Worm (Caenorhabditis elegans) whole organism, L2 larva: ENCODE measurements around the gene epg-9.
A peak's percentile ranks its signal among the peaks of the same experiment; 100 is the strongest.

Experiments
- C34F6.9 ChIP-seq: fragments of 150-350 bp; optimal IDR thresholded peaks from 2 replicates; lab custom pipeline; 2014; ENCODE audit warnings: missing biosample characterization, missing genetic modification characterization
- F13H6.1 ChIP-seq: sonication (generic microtip); optimal IDR thresholded peaks from 2 replicates; lab custom pipeline; 2016; ENCODE audit warnings: missing genetic modification characterization, missing compliant biosample characterization
- R02D3.7 ChIP-seq: fragments of 150-350 bp; optimal IDR thresholded peaks from 2 replicates; lab custom pipeline; 2014; ENCODE audit warnings: missing biosample characterization, missing genetic modification characterization
- Y55F3AM.14 ChIP-seq: fragments of 200-800 bp; sonication (Bioruptor generic); optimal IDR thresholded peaks from 2 replicates; lab custom pipeline; 2018; ENCODE audit warnings: mild to moderate bottlenecking, missing genetic modification characterization, missing compliant biosample characterization
- alr-1 ChIP-seq: fragments of 150-350 bp; optimal IDR thresholded peaks from 2 replicates; lab custom pipeline; 2014; ENCODE audit warnings: missing biosample characterization, missing genetic modification characterization
- aly-2 ChIP-seq: fragments of 150-350 bp; optimal IDR thresholded peaks from 2 replicates; lab custom pipeline; 2014; ENCODE audit warnings: missing biosample characterization, missing genetic modification characterization
- ama-1 ChIP-seq: fragments of 150-350 bp; optimal IDR thresholded peaks from 2 replicates; lab custom pipeline; 2018; ENCODE audit warnings: inconsistent platforms
- ceh-16 ChIP-seq: fragments of 150-350 bp; optimal IDR thresholded peaks from 2 replicates; lab custom pipeline; 2014; ENCODE audit warnings: missing biosample characterization, missing genetic modification characterization
- ceh-82 ChIP-seq: fragments of 150-350 bp; optimal IDR thresholded peaks from 2 replicates; lab custom pipeline; 2014; ENCODE audit warnings: missing biosample characterization, missing genetic modification characterization
- crh-2 ChIP-seq: sonication (generic microtip); optimal IDR thresholded peaks from 2 replicates; lab custom pipeline; 2017; ENCODE audit warnings: missing biosample characterization, missing genetic modification characterization
- dmd-4 ChIP-seq: sonication (generic microtip); optimal IDR thresholded peaks from 2 replicates; lab custom pipeline; 2017; ENCODE audit warnings: missing biosample characterization, missing genetic modification characterization
- egl-27 ChIP-seq: sonication (generic microtip); optimal IDR thresholded peaks from 3 replicates; lab custom pipeline; 2017; ENCODE audit warnings: missing biosample characterization, missing genetic modification reagents, missing genetic modification characterization
- fos-1 ChIP-seq: fragments of 150-350 bp; optimal IDR thresholded peaks from 2 replicates; lab custom pipeline; 2014; ENCODE audit warnings: missing biosample characterization, missing genetic modification characterization
- gmeb-1 ChIP-seq: fragments of 150-350 bp; optimal IDR thresholded peaks from 2 replicates; lab custom pipeline; 2014; ENCODE audit warnings: missing biosample characterization, missing genetic modification characterization
- lin-13 ChIP-seq: fragments of 150-350 bp; optimal IDR thresholded peaks from 2 replicates; lab custom pipeline; 2014; ENCODE audit warnings: missing biosample characterization, missing genetic modification reagents, missing genetic modification characterization
- lin-39 ChIP-seq: fragments of 150-350 bp; optimal IDR thresholded peaks from 2 replicates; lab custom pipeline; 2014; ENCODE audit warnings: missing biosample characterization, missing genetic modification reagents, missing genetic modification characterization
- lsy-2 ChIP-seq, 2 experiments: fragments of 150-350 bp in 1 of 2; sonication (generic microtip) in 1 of 2; optimal IDR thresholded peaks; 2 replicates each; lab custom pipeline; 2014 to 2017; ENCODE audit warnings: missing biosample characterization in 2 of 2, missing genetic modification characterization in 2 of 2
- mab-5 ChIP-seq: fragments of 150-350 bp; optimal IDR thresholded peaks from 2 replicates; lab custom pipeline; 2014; ENCODE audit warnings: missing biosample characterization, missing genetic modification characterization
- mdl-1 ChIP-seq, 2 experiments: fragments of 150-350 bp in 1 of 2; sonication (generic microtip) in 1 of 2; optimal IDR thresholded peaks; 2 replicates each; lab custom pipeline; 2017; ENCODE audit warnings: missing biosample characterization in 2 of 2, missing genetic modification characterization in 2 of 2
- nhr-10 ChIP-seq: sonication (generic microtip); optimal IDR thresholded peaks from 2 replicates; lab custom pipeline; 2017; ENCODE audit warnings: missing biosample characterization, missing genetic modification characterization
- nhr-11 ChIP-seq: fragments of 150-350 bp; optimal IDR thresholded peaks from 2 replicates; lab custom pipeline; 2014; ENCODE audit warnings: missing biosample characterization, missing genetic modification characterization
- nhr-12 ChIP-seq: fragments of 150-350 bp; optimal IDR thresholded peaks from 2 replicates; lab custom pipeline; 2014; ENCODE audit warnings: missing biosample characterization, missing genetic modification characterization
- nhr-129 ChIP-seq: fragments of 150-350 bp; optimal IDR thresholded peaks from 2 replicates; lab custom pipeline; 2014; ENCODE audit warnings: missing biosample characterization, missing genetic modification characterization
- nhr-23 ChIP-seq: fragments of 150-350 bp; optimal IDR thresholded peaks from 2 replicates; lab custom pipeline; 2014; ENCODE audit warnings: missing biosample characterization, missing genetic modification reagents, missing genetic modification characterization
- nhr-25 ChIP-seq: fragments of 150-350 bp; sonication (generic microtip); optimal IDR thresholded peaks from 3 replicates; lab custom pipeline; 2014; ENCODE audit warnings: missing biosample characterization, missing genetic modification characterization
- nhr-6 ChIP-seq: fragments of 150-350 bp; optimal IDR thresholded peaks from 2 replicates; lab custom pipeline; 2014; ENCODE audit warnings: missing biosample characterization, missing genetic modification characterization
- nhr-77 ChIP-seq: fragments of 150-350 bp; optimal IDR thresholded peaks from 2 replicates; lab custom pipeline; 2014; ENCODE audit warnings: missing biosample characterization, missing genetic modification characterization
- peb-1 ChIP-seq: fragments of 150-350 bp; optimal IDR thresholded peaks from 2 replicates; lab custom pipeline; 2014; ENCODE audit warnings: missing biosample characterization, missing genetic modification characterization
- sma-9 ChIP-seq, 2 experiments: fragments of 150-350 bp in 1 of 2; sonication (generic microtip) in 1 of 2; optimal IDR thresholded peaks; 2 replicates each; lab custom pipeline; 2014 to 2016; ENCODE audit warnings: missing genetic modification characterization in 2 of 2, mild to moderate bottlenecking in 1 of 2, missing biosample characterization in 1 of 2, missing compliant biosample characterization in 1 of 2, missing genetic modification reagents in 1 of 2, moderate library complexity in 1 of 2
- snpc-4 ChIP-seq: fragments of 150-350 bp; optimal IDR thresholded peaks from 2 replicates; lab custom pipeline; 2014; ENCODE audit warnings: missing biosample characterization, missing genetic modification characterization
- unc-55 ChIP-seq: fragments of 150-350 bp; sonication (generic microtip); optimal IDR thresholded peaks from 3 replicates; lab custom pipeline; 2014; ENCODE audit warnings: missing biosample characterization, missing genetic modification reagents, missing genetic modification characterization
- unc-62 ChIP-seq: fragments of 150-350 bp; optimal IDR thresholded peaks from 2 replicates; lab custom pipeline; 2014; ENCODE audit warnings: missing biosample characterization, missing genetic modification reagents, missing genetic modification characterization
- zag-1 ChIP-seq: fragments of 150-350 bp; optimal IDR thresholded peaks from 2 replicates; lab custom pipeline; 2014; ENCODE audit warnings: missing biosample characterization, missing genetic modification characterization
- ztf-1 ChIP-seq: fragments of 200-800 bp; sonication (Bioruptor generic); conservative IDR thresholded peaks from 2 replicates; pipeline ENCODE4 v1.3.6; 2022; ENCODE audit warnings: missing genetic modification characterization, missing compliant biosample characterization
- ztf-4 ChIP-seq: fragments of 150-350 bp; optimal IDR thresholded peaks from 2 replicates; lab custom pipeline; 2014; ENCODE audit warnings: missing biosample characterization, missing genetic modification characterization

The epg-9 gene

ce11 chrIV:2610974-2611373 is 10.0 kb downstream of the epg-9 start:
- TF ChIP-seq nhr-6 (tag; lab: Kevin White, UChicago) = no peak
- TF ChIP-seq egl-27 (tag; lab: Kevin White, UChicago) = no peak
- no peak for TF ChIP-seq nhr-23 (tag; lab: Kevin White, UChicago)
- no peak for TF ChIP-seq aly-2 (tag; lab: Kevin White, UChicago)
- no peak for TF ChIP-seq alr-1 (tag; lab: Kevin White, UChicago)
- TF ChIP-seq nhr-77 = no peak
- TF ChIP-seq, all 48 proteins: peak for 0

ce11 chrIV:2613011-2613503 is 12.1 kb downstream of the epg-9 start, which contains the start of gene Y69A2AR.28:
Gene Y69A2AR.28 (minus strand): TSS chrIV:2613061.
- no peak for TF ChIP-seq Y55F3AM.14 (GFP tag; lab: Kevin White, UChicago)
- TF ChIP-seq nhr-77 = no peak
- TF ChIP-seq zag-1 (tag; lab: Kevin White, UChicago) = no peak
- peak; percentile 8 for TF ChIP-seq unc-55 (GFP tag; lab: Kevin White, UChicago)
- TF ChIP-seq R02D3.7 (tag; lab: Kevin White, UChicago) = no peak
- TF ChIP-seq nhr-12 (tag; lab: Kevin White, UChicago) = no peak
- TF ChIP-seq dmd-4 (tag; lab: Kevin White, UChicago) = no peak
- TF ChIP-seq lsy-2 (tag; optimal IDR thresholded peaks at IDR 0.05; lab: Kevin White, UChicago) = peak in 1 of 2 experiments; percentile 32
- peak; percentile 17 for TF ChIP-seq gmeb-1 (tag; lab: Kevin White, UChicago)
- no peak for TF ChIP-seq mab-5 (tag; lab: Kevin White, UChicago)
- TF ChIP-seq ztf-1 (GFP tag; lab: Robert Waterston, UW) = no peak
- TF ChIP-seq ama-1 (lab: Kevin White, UChicago) = no peak
- TF ChIP-seq nhr-25 = no peak

DNA sequence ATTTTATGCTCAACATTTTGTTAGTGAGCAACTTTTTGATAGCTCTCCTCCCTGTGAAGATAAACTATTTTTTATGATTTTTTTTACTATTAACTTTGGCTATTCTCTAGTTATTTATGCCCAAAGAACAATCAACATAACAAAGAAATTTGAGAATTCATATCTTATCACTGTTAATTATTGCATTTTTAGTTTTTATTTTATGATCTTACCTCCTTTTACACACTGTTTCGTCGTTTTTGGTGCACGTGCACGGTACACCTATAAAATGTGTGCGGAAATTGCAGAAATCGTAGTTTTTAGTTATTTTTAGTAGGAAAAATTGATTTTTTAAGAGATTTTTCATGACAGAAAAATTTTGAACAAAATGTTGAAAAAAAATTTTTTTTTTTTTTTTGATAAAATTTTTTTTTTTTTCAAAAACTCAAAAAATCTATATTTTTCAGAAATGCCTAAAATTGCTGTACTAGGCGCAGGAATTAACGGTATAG is 12.9 kb downstream of the epg-9 start, which contains the start of gene daao-1:
Gene daao-1, plus strand, starts transcription at position 441 of the 491 bp plus-strand sequence.
- TF ChIP-seq nhr-129 (tag; lab: Kevin White, UChicago) (no peak), C34F6.9 (tag; lab: Kevin White, UChicago) (no peak)

DNA sequence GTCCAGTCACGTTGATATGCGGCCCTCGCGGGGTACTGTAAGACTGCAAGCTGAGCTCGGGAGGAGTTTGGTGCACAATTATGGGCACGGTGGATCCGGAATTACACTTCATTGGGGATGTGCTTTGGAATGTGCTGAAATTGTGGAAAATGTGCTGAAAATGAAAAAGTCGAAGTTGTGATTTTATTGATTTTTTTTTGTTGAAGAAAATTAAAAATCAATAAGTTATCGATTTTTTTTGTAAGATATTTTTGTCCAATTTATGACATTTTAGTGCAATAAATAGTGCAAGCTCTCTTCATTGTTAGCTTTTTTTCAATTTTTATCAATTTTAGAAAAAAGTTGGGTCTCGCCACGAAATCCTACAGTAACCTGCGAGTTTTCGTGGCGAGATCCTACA is 15.9 kb downstream of the epg-9 start:
- TF ChIP-seq gmeb-1 (tag; lab: Kevin White, UChicago) (no peak), crh-2 (tag; lab: Kevin White, UChicago) (no peak), lin-39 (tag; lab: Kevin White, UChicago) (no peak), unc-55 (GFP tag; lab: Kevin White, UChicago) (no peak), nhr-129 (tag; lab: Kevin White, UChicago) (no peak), mdl-1 (tag; optimal IDR thresholded peaks at IDR 0.05; lab: Kevin White, UChicago) (no peak), snpc-4 (no peak), nhr-11 (tag; lab: Kevin White, UChicago) (no peak), C34F6.9 (tag; lab: Kevin White, UChicago) (no peak), ceh-16 (no peak)

- TF ChIP-seq gmeb-1 (tag; lab: Kevin White, UChicago) = peak; percentile 15
- peak; percentile 26 for TF ChIP-seq F13H6.1 (tag; lab: Kevin White, UChicago)
- TF ChIP-seq R02D3.7 (tag; lab: Kevin White, UChicago) = no peak
- TF ChIP-seq unc-55 (GFP tag; lab: Kevin White, UChicago) = no peak
- no peak for TF ChIP-seq sma-9 (GFP tag; optimal IDR thresholded peaks at IDR 0.05; lab: Kevin White, UChicago)
- no peak for TF ChIP-seq sma-9 (tag; optimal IDR thresholded peaks at IDR 0.05; lab: Kevin White, UChicago)
- no peak for TF ChIP-seq nhr-25
- TF ChIP-seq nhr-10 = no peak
- TF ChIP-seq ceh-82 (tag; lab: Kevin White, UChicago) = no peak
- TF ChIP-seq crh-2 (tag; lab: Kevin White, UChicago) = peak; percentile 53
- TF ChIP-seq egl-27 (tag; lab: Kevin White, UChicago) = no peak
- TF ChIP-seq ztf-4 = no peak
- no peak for TF ChIP-seq unc-62 (GFP tag; lab: Kevin White, UChicago)
- TF ChIP-seq peb-1 (tag; lab: Kevin White, UChicago) = no peak
- TF ChIP-seq lin-39 (tag; lab: Kevin White, UChicago) = no peak
- TF ChIP-seq lin-13 = no peak
- peak; percentile 85 for TF ChIP-seq fos-1
- TF ChIP-seq lsy-2 (tag; optimal IDR thresholded peaks at IDR 0.05; lab: Kevin White, UChicago) = no peak
- no peak for TF ChIP-seq snpc-4
- no peak for TF ChIP-seq C34F6.9 (tag; lab: Kevin White, UChicago)
- TF ChIP-seq, all 48 proteins: peak for 4
These were observed 17.7 kb downstream of the epg-9 start, which contains the start of gene smf-3 for ce11 chrIV:2618611-2619010. Gene smf-3 (plus strand): TSS chrIV:2618869.
